Worm (Caenorhabditis elegans) whole organism, late embryonic: ENCODE measurements around the gene ZK686.1.

Source experiments
- elt-2 ChIP-seq: sonication (generic microtip); optimal IDR thresholded peaks from 2 replicates; lab custom pipeline; 2016; ENCODE audit warnings: missing genetic modification reagents, missing genetic modification characterization, missing compliant biosample characterization
- eyg-1 ChIP-seq: sonication (generic microtip); optimal IDR thresholded peaks from 2 replicates; lab custom pipeline; 2016; ENCODE audit warnings: missing genotype, missing genetic modification characterization, missing compliant biosample characterization
- fkh-10 ChIP-seq: fragments of 150-350 bp; optimal IDR thresholded peaks from 2 replicates; lab custom pipeline; 2014; ENCODE audit warnings: missing biosample characterization, missing genetic modification reagents, missing genetic modification characterization
- lin-11 ChIP-seq: fragments of 200-800 bp; sonication (Bioruptor generic); optimal IDR thresholded peaks from 2 replicates; lab custom pipeline; 2018; ENCODE audit warnings: mild to moderate bottlenecking, missing genetic modification characterization, missing compliant biosample characterization
- pha-4 ChIP-seq: fragments of 150-350 bp; optimal IDR thresholded peaks from 2 replicates; lab custom pipeline; 2018; ENCODE audit warnings: missing biosample characterization, missing genetic modification reagents, missing genetic modification characterization
- pqm-1 ChIP-seq: sonication (generic microtip); optimal IDR thresholded peaks from 2 replicates; lab custom pipeline; 2016; ENCODE audit warnings: missing genetic modification characterization, missing compliant biosample characterization
- sox-4 ChIP-seq: sonication (generic microtip); optimal IDR thresholded peaks from 2 replicates; lab custom pipeline; 2017; ENCODE audit warnings: mild to moderate bottlenecking, missing genetic modification characterization, inconsistent platforms, missing compliant biosample characterization
- unc-55 ChIP-seq: sonication (generic microtip); optimal IDR thresholded peaks from 2 replicates; lab custom pipeline; 2017; ENCODE audit warnings: missing biosample characterization, missing genetic modification reagents, missing genetic modification characterization

DNA sequence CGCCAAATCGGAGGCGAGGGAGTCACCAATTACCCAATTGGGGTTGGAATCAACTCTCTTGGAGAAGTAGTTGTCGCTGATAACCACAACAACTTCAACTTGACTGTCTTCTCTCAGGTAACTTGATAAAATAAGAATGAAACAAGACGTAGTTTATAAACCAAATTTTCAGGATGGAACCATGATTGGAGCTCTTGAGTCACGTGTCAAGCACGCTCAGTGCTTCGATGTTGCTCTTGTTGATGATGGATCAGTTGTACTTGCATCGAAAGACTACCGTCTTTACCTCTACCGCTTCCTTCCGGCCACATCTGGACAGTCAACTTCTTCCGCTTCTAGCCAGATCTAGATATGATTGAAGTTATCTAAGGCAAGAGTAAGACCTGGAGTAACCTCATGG, 36.9 kb upstream of the ZK686.1 start:
- TF ChIP-seq lin-11 (no peak), eyg-1 (tag; lab: Kevin White, UChicago) (no peak), sox-4 (tag; lab: Kevin White, UChicago) (no peak), pha-4 (tag; lab: Kevin White, UChicago) (no peak), elt-2 (tag; lab: Kevin White, UChicago) (no peak), fkh-10 (GFP tag; lab: Kevin White, UChicago) (no peak), pqm-1 (tag; lab: Kevin White, UChicago) (no peak), unc-55 (GFP tag; lab: Kevin White, UChicago) (no peak)
